Worm (Caenorhabditis elegans) whole organism, late embryonic: ENCODE results near the gene aqp-6.

Source experiments
- C38D4.7 ChIP-seq: fragments of 200-800 bp; sonication (Bioruptor generic); optimal IDR thresholded peaks from 2 replicates; lab custom pipeline; 2018; ENCODE audit warnings: mild to moderate bottlenecking, missing genetic modification characterization, moderate library complexity, missing compliant biosample characterization
- F13H6.1 ChIP-seq: sonication (generic microtip); optimal IDR thresholded peaks from 2 replicates; lab custom pipeline; 2016; ENCODE audit warnings: missing genetic modification characterization, missing compliant biosample characterization
- K09A11.1 ChIP-seq: sonication (generic microtip); optimal IDR thresholded peaks from 2 replicates; lab custom pipeline; 2017; ENCODE audit warnings: antibody characterized with exemption, mild to moderate bottlenecking, missing genetic modification characterization, missing compliant biosample characterization; ENCODE audit not compliant: insufficient read depth
- T23F11.4 ChIP-seq: fragments of 200-800 bp; sonication (Bioruptor generic); optimal IDR thresholded peaks from 2 replicates; lab custom pipeline; 2018; ENCODE audit warnings: mild to moderate bottlenecking, missing genetic modification characterization, missing compliant biosample characterization
- ahr-1 ChIP-seq: sonication (generic microtip); optimal IDR thresholded peaks from 2 replicates; lab custom pipeline; 2016; ENCODE audit warnings: missing genetic modification characterization, missing compliant biosample characterization
- ceh-14 ChIP-seq: sonication (generic microtip); optimal IDR thresholded peaks from 2 replicates; lab custom pipeline; 2016; ENCODE audit warnings: missing genotype, missing genetic modification characterization, missing compliant biosample characterization
- ceh-18 ChIP-seq: sonication (generic microtip); optimal IDR thresholded peaks from 2 replicates; lab custom pipeline; 2016; ENCODE audit warnings: missing genetic modification characterization, missing compliant biosample characterization
- ceh-30 ChIP-seq: fragments of 150-350 bp; optimal IDR thresholded peaks from 2 replicates; lab custom pipeline; 2014; ENCODE audit warnings: missing biosample characterization, missing genetic modification characterization
- ceh-31 ChIP-seq: sonication (generic microtip); optimal IDR thresholded peaks from 2 replicates; lab custom pipeline; 2016; ENCODE audit warnings: missing genetic modification characterization, missing compliant biosample characterization
- ceh-45 ChIP-seq: fragments of 200-800 bp; sonication (Bioruptor generic); IDR thresholded peaks from 2 replicates; pipeline ENCODE4 v1.3.6; 2022; ENCODE audit warnings: missing genetic modification reagents, missing genetic modification characterization, missing compliant biosample characterization
- ceh-48 ChIP-seq: sonication (generic microtip); optimal IDR thresholded peaks from 2 replicates; lab custom pipeline; 2016; ENCODE audit warnings: missing genetic modification characterization, inconsistent platforms, missing compliant biosample characterization
- ceh-6 ChIP-seq: fragments of 200-800 bp; sonication (Bioruptor generic); optimal IDR thresholded peaks from 2 replicates; lab custom pipeline; 2018; ENCODE audit warnings: mild to moderate bottlenecking, missing genetic modification characterization, missing compliant biosample characterization
- dve-1 ChIP-seq: sonication (generic microtip); optimal IDR thresholded peaks from 2 replicates; lab custom pipeline; 2017; ENCODE audit warnings: antibody characterized with exemption, mild to moderate bottlenecking, missing genetic modification characterization, missing compliant biosample characterization
- elt-2 ChIP-seq: sonication (generic microtip); optimal IDR thresholded peaks from 2 replicates; lab custom pipeline; 2016; ENCODE audit warnings: missing genetic modification reagents, missing genetic modification characterization, missing compliant biosample characterization
- elt-4 ChIP-seq: sonication (generic microtip); optimal IDR thresholded peaks from 2 replicates; lab custom pipeline; 2016; ENCODE audit warnings: missing genetic modification characterization, missing compliant biosample characterization
- fax-1 ChIP-seq: sonication (generic microtip); optimal IDR thresholded peaks from 2 replicates; lab custom pipeline; 2016; ENCODE audit warnings: missing genotype, missing genetic modification characterization, missing compliant biosample characterization
- fkh-6 ChIP-seq: sonication (generic microtip); optimal IDR thresholded peaks from 2 replicates; lab custom pipeline; 2016; ENCODE audit warnings: missing genetic modification characterization, missing compliant biosample characterization
- gmeb-2 ChIP-seq: sonication (generic microtip); optimal IDR thresholded peaks from 2 replicates; lab custom pipeline; 2016; ENCODE audit warnings: missing genetic modification characterization, inconsistent platforms, missing compliant biosample characterization
- hlh-13 ChIP-seq: fragments of 200-800 bp; sonication (Bioruptor generic); optimal IDR thresholded peaks from 2 replicates; lab custom pipeline; 2018; ENCODE audit warnings: mild to moderate bottlenecking, missing genetic modification characterization, missing compliant biosample characterization
- hlh-8 ChIP-seq: sonication (generic microtip); optimal IDR thresholded peaks from 2 replicates; lab custom pipeline; 2016; ENCODE audit warnings: missing genotype, missing genetic modification characterization, missing compliant biosample characterization
- nfya-1 ChIP-seq: sonication (generic microtip); optimal IDR thresholded peaks from 2 replicates; lab custom pipeline; 2017; ENCODE audit warnings: missing genetic modification characterization, mild to moderate bottlenecking, missing compliant biosample characterization, antibody characterized with exemption, moderate library complexity
- nhr-11 ChIP-seq: fragments of 150-350 bp; optimal IDR thresholded peaks from 2 replicates; lab custom pipeline; 2014; ENCODE audit warnings: missing biosample characterization, missing genetic modification characterization
- pat-9 ChIP-seq: fragments of 200-800 bp; sonication (Bioruptor generic); optimal IDR thresholded peaks from 2 replicates; lab custom pipeline; 2018; ENCODE audit warnings: mild to moderate bottlenecking, missing genetic modification characterization, moderate library complexity, missing compliant biosample characterization
- pax-1 ChIP-seq: fragments of 150-350 bp; optimal IDR thresholded peaks from 2 replicates; lab custom pipeline; 2014; ENCODE audit warnings: missing biosample characterization, missing genetic modification characterization
- pha-2 ChIP-seq: sonication (generic microtip); optimal IDR thresholded peaks from 2 replicates; lab custom pipeline; 2017; ENCODE audit warnings: mild to moderate bottlenecking, missing genetic modification characterization, missing compliant biosample characterization
- pha-4 ChIP-seq: fragments of 150-350 bp; optimal IDR thresholded peaks from 2 replicates; lab custom pipeline; 2018; ENCODE audit warnings: missing biosample characterization, missing genetic modification reagents, missing genetic modification characterization
- pqm-1 ChIP-seq: sonication (generic microtip); optimal IDR thresholded peaks from 2 replicates; lab custom pipeline; 2016; ENCODE audit warnings: missing genetic modification characterization, missing compliant biosample characterization
- sox-4 ChIP-seq: sonication (generic microtip); optimal IDR thresholded peaks from 2 replicates; lab custom pipeline; 2017; ENCODE audit warnings: mild to moderate bottlenecking, missing genetic modification characterization, inconsistent platforms, missing compliant biosample characterization
- tbx-2 ChIP-seq: sonication (generic microtip); optimal IDR thresholded peaks from 2 replicates; lab custom pipeline; 2016; ENCODE audit warnings: missing genetic modification characterization, missing compliant biosample characterization
- unc-3 ChIP-seq, 2 experiments: fragments of 200-800 bp in 1 of 2; sonication (Bioruptor generic) in 1 of 2; sonication (generic microtip) in 1 of 2; conservative IDR thresholded peaks in 1 of 2; optimal IDR thresholded peaks in 1 of 2; 2 replicates each; pipeline versions ENCODE4 v1.3.6 to Lab custom; 2016 to 2022; ENCODE audit warnings: missing compliant biosample characterization in 2 of 2, missing genetic modification characterization in 2 of 2, missing genetic modification reagents in 1 of 2
- unc-42 ChIP-seq: sonication (generic microtip); optimal IDR thresholded peaks from 2 replicates; lab custom pipeline; 2016; ENCODE audit warnings: missing genotype, missing genetic modification characterization, missing compliant biosample characterization
- unc-55 ChIP-seq: sonication (generic microtip); optimal IDR thresholded peaks from 2 replicates; lab custom pipeline; 2017; ENCODE audit warnings: missing biosample characterization, missing genetic modification reagents, missing genetic modification characterization
- ztf-16 ChIP-seq: sonication (generic microtip); optimal IDR thresholded peaks from 2 replicates; lab custom pipeline; 2017; ENCODE audit warnings: missing genetic modification characterization, missing compliant biosample characterization

aqp-6 gene

ce11 chrV:10648146-10648545 lies at the start of gene aqp-6:
TSS of gene aqp-6 (plus strand) at chrV:10648446.
- no peak for TF ChIP-seq ceh-30 (tag; lab: Kevin White, UChicago)
- TF ChIP-seq C38D4.7: no peak
- TF ChIP-seq unc-3 (GFP tag; conservative IDR thresholded peaks at IDR 0.05; lab: Robert Waterston, UW): no peak
- no peak for TF ChIP-seq unc-3 (tag; optimal IDR thresholded peaks at IDR 0.05; lab: Kevin White, UChicago)
- TF ChIP-seq ceh-31 (tag; lab: Kevin White, UChicago): no peak
- TF ChIP-seq hlh-8: no peak
- no peak for TF ChIP-seq ceh-6 (GFP tag; lab: Kevin White, UChicago)
- TF ChIP-seq unc-42 (tag; lab: Kevin White, UChicago): no peak
- TF ChIP-seq fkh-6 (tag; lab: Kevin White, UChicago): no peak
- no peak for TF ChIP-seq ceh-14 (tag; lab: Kevin White, UChicago)
- TF ChIP-seq nhr-11 (tag; lab: Kevin White, UChicago): no peak
- TF ChIP-seq pat-9: no peak
- no peak for TF ChIP-seq pqm-1 (tag; lab: Kevin White, UChicago)
- TF ChIP-seq pax-1 (tag; lab: Kevin White, UChicago): no peak
- no peak for TF ChIP-seq hlh-13 (GFP tag; lab: Kevin White, UChicago)
- TF ChIP-seq fax-1: no peak

ce11 chrV:10598670-10599154 lies 49.5 kb upstream of the aqp-6 start, which contains the start of gene scpl-4:
TSS of gene scpl-4 (plus strand) at chrV:10599104.
- TF ChIP-seq T23F11.4 (GFP tag; lab: Kevin White, UChicago) (no peak), ceh-48 (tag; lab: Kevin White, UChicago) (no peak), fkh-6 (tag; lab: Kevin White, UChicago) (no peak), gmeb-2 (tag; lab: Kevin White, UChicago) (no peak)

- TF ChIP-seq pha-2 (tag; lab: Kevin White, UChicago) (no peak), nhr-11 (tag; lab: Kevin White, UChicago) (no peak), elt-4 (tag; lab: Kevin White, UChicago) (no peak), tbx-2 (tag; lab: Kevin White, UChicago) (no peak), unc-55 (GFP tag; lab: Kevin White, UChicago) (no peak), dve-1 (tag; lab: Kevin White, UChicago) (no peak), elt-2 (tag; lab: Kevin White, UChicago) (no peak), T23F11.4 (GFP tag; lab: Kevin White, UChicago) (no peak), ztf-16 (tag; lab: Kevin White, UChicago) (no peak), ceh-30 (tag; lab: Kevin White, UChicago) (no peak)
These were observed 46.0 kb upstream of the aqp-6 start, which contains the start of gene H27A22.1 for ce11 chrV:10602051-10602937. TSS of gene H27A22.1 (plus strand) at chrV:10602555.

- TF ChIP-seq nfya-1 (tag; lab: Kevin White, UChicago) (no peak), pha-4 (tag; lab: Kevin White, UChicago) (no peak), ahr-1 (tag; lab: Kevin White, UChicago) (no peak), sox-4 (tag; lab: Kevin White, UChicago) (no peak), ceh-45 (no peak), F13H6.1 (no peak), ceh-18 (tag; lab: Kevin White, UChicago) (no peak), K09A11.1 (no peak), unc-42 (tag; lab: Kevin White, UChicago) (no peak), nhr-11 (tag; lab: Kevin White, UChicago) (no peak)
These were observed 32.8 kb upstream of the aqp-6 start, which contains the start of gene H09F14.1 for ce11 chrV:10615496-10615895. TSS of gene H09F14.1 (minus strand) at chrV:10615596.
